Worm (Caenorhabditis elegans): ENCODE results near the gene txdc-17.

DNA sequence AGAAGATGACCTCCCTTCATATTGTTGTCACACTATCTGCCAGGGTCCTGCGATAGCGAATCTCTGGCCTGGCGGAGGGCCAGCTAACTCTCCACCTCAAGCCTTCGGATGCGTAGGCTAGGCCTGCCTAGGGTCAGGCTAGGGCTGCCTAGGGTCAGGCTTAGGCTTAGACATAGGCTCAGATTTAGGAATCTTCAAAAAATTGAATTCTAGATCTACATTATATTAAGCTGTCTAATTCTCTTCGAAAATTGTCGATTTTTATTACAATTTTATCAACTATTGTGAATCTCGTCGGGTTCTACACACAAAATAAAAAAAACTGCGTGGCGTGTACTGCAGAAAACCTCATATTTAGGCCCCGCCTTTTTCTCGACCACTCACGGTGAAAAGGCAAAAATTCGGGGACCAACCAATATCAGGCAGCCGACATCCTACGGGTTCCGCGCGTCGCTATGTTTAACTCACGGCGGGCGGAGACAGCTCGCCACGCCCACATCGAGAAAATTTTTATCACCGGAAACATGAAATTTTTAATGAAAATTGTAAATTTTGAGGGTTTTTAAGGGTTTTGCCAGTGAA lies 38.9 kb upstream of the txdc-17 start:
- no peak for TF ChIP-seq him-1 (tag; optimal IDR thresholded peaks at IDR 0.05)
- TF ChIP-seq dao-5 (tag; optimal IDR thresholded peaks at IDR 0.05): no peak

Measured in whole organism, L4/young adult.